Worm (Caenorhabditis elegans) whole organism, mixed stage, embryonic: ENCODE measurements around the gene nhl-1.

Experiments used
- M03D4.4 ChIP-seq: sonication (generic microtip); optimal IDR thresholded peaks from 2 replicates; lab custom pipeline; 2017; ENCODE audit warnings: mild to moderate bottlenecking, missing genetic modification characterization, missing compliant biosample characterization
- bed-3 ChIP-seq: fragments of 200-800 bp; sonication (Bioruptor generic); optimal IDR thresholded peaks from 3 replicates; lab custom pipeline; 2018; ENCODE audit warnings: mild to moderate bottlenecking, missing genetic modification characterization, moderate library complexity, missing compliant biosample characterization
- blmp-1 ChIP-seq: fragments of 150-350 bp; optimal IDR thresholded peaks from 2 replicates; lab custom pipeline; 2014; ENCODE audit warnings: missing biosample characterization, missing genetic modification characterization
- ceh-39 ChIP-seq: fragments of 150-350 bp; optimal IDR thresholded peaks from 2 replicates; lab custom pipeline; 2014; ENCODE audit warnings: missing biosample characterization, missing genetic modification characterization
- ceh-83 ChIP-seq: fragments of 200-800 bp; sonication (Bioruptor generic); optimal IDR thresholded peaks from 2 replicates; lab custom pipeline; 2018; ENCODE audit warnings: mild to moderate bottlenecking, missing genetic modification characterization, missing compliant biosample characterization
- ces-1 ChIP-seq: fragments of 150-350 bp; optimal IDR thresholded peaks from 2 replicates; lab custom pipeline; 2014; ENCODE audit warnings: missing biosample characterization, missing genetic modification reagents, missing genetic modification characterization
- cnd-1 ChIP-seq: fragments of 200-800 bp; sonication (Bioruptor generic); optimal IDR thresholded peaks from 2 replicates; lab custom pipeline; 2018; ENCODE audit warnings: mild to moderate bottlenecking, missing genetic modification characterization, missing compliant biosample characterization
- elt-1 ChIP-seq: sonication (generic microtip); optimal IDR thresholded peaks from 2 replicates; lab custom pipeline; 2017; ENCODE audit warnings: missing genetic modification characterization, mild to moderate bottlenecking, missing compliant biosample characterization, antibody characterized with exemption, moderate library complexity, borderline replicate concordance; ENCODE audit not compliant: insufficient read depth
- elt-3 ChIP-seq: fragments of 150-350 bp; optimal IDR thresholded peaks from 2 replicates; lab custom pipeline; 2014; ENCODE audit warnings: missing biosample characterization, missing genetic modification characterization
- flh-1 ChIP-seq: fragments of 200-800 bp; sonication (Bioruptor generic); optimal IDR thresholded peaks from 2 replicates; lab custom pipeline; 2018; ENCODE audit warnings: mild to moderate bottlenecking, missing genetic modification characterization, moderate library complexity, missing compliant biosample characterization
- ham-2 ChIP-seq: fragments of 200-800 bp; sonication (Bioruptor generic); optimal IDR thresholded peaks from 2 replicates; lab custom pipeline; 2018; ENCODE audit warnings: mild to moderate bottlenecking, missing genetic modification characterization, missing compliant biosample characterization
- hlh-1 ChIP-seq: fragments of 150-350 bp; optimal IDR thresholded peaks from 2 replicates; lab custom pipeline; 2014; ENCODE audit warnings: missing biosample characterization, missing genetic modification reagents, missing genetic modification characterization
- lin-13 ChIP-seq: fragments of 150-350 bp; optimal IDR thresholded peaks from 2 replicates; lab custom pipeline; 2014; ENCODE audit warnings: missing biosample characterization, missing genetic modification characterization
- lin-32 ChIP-seq: fragments of 200-800 bp; sonication (Bioruptor generic); optimal IDR thresholded peaks from 2 replicates; lab custom pipeline; 2018; ENCODE audit warnings: mild to moderate bottlenecking, missing genetic modification characterization, missing compliant biosample characterization
- lsy-2 ChIP-seq: fragments of 150-350 bp; optimal IDR thresholded peaks from 2 replicates; lab custom pipeline; 2014; ENCODE audit warnings: missing biosample characterization, missing genetic modification characterization
- mep-1 ChIP-seq: fragments of 150-350 bp; optimal IDR thresholded peaks from 2 replicates; lab custom pipeline; 2017; ENCODE audit warnings: missing biosample characterization, missing genetic modification reagents, missing genetic modification characterization, inconsistent platforms
- mls-2 ChIP-seq: sonication (generic microtip); optimal IDR thresholded peaks from 2 replicates; lab custom pipeline; 2016; ENCODE audit warnings: mild to moderate bottlenecking, missing genetic modification characterization, moderate library complexity, missing compliant biosample characterization
- nhr-12 ChIP-seq: fragments of 150-350 bp; optimal IDR thresholded peaks from 2 replicates; lab custom pipeline; 2014; ENCODE audit warnings: missing biosample characterization, missing genetic modification characterization
- nhr-2 ChIP-seq: fragments of 150-350 bp; optimal IDR thresholded peaks from 2 replicates; lab custom pipeline; 2014; ENCODE audit warnings: missing biosample characterization, missing genetic modification characterization
- nhr-237 ChIP-seq: fragments of 150-350 bp; optimal IDR thresholded peaks from 2 replicates; lab custom pipeline; 2014; ENCODE audit warnings: missing biosample characterization, missing genetic modification characterization
- nhr-28 ChIP-seq: fragments of 150-350 bp; optimal IDR thresholded peaks from 2 replicates; lab custom pipeline; 2014; ENCODE audit warnings: missing biosample characterization, missing genetic modification characterization
- nhr-76 ChIP-seq: sonication (generic microtip); optimal IDR thresholded peaks from 2 replicates; lab custom pipeline; 2017; ENCODE audit warnings: missing biosample characterization, missing genetic modification characterization
- pha-4 ChIP-seq: fragments of 150-350 bp; optimal IDR thresholded peaks from 2 replicates; lab custom pipeline; 2018; ENCODE audit warnings: missing biosample characterization, missing genetic modification reagents, missing genetic modification characterization
- sem-2 ChIP-seq: fragments of 200-800 bp; sonication (Bioruptor generic); optimal IDR thresholded peaks from 2 replicates; lab custom pipeline; 2018; ENCODE audit warnings: mild to moderate bottlenecking, missing genetic modification characterization, missing compliant biosample characterization
- snpc-4 ChIP-seq: fragments of 150-350 bp; optimal IDR thresholded peaks from 2 replicates; lab custom pipeline; 2014; ENCODE audit warnings: missing biosample characterization, missing genetic modification characterization
- sptf-1 ChIP-seq: sonication (generic microtip); optimal IDR thresholded peaks from 2 replicates; lab custom pipeline; 2017; ENCODE audit warnings: mild to moderate bottlenecking, missing genetic modification characterization, moderate library complexity, missing compliant biosample characterization
- tbx-8 ChIP-seq: fragments of 200-800 bp; sonication (Bioruptor generic); optimal IDR thresholded peaks from 2 replicates; lab custom pipeline; 2018; ENCODE audit warnings: mild to moderate bottlenecking, missing genetic modification characterization, moderate library complexity, missing compliant biosample characterization
- unc-120 ChIP-seq: sonication (generic microtip); optimal IDR thresholded peaks from 2 replicates; lab custom pipeline; 2017; ENCODE audit warnings: missing genetic modification characterization, missing compliant biosample characterization; ENCODE audit not compliant: poor library complexity, severe bottlenecking
- unc-39 ChIP-seq: fragments of 150-350 bp; optimal IDR thresholded peaks from 2 replicates; lab custom pipeline; 2014; ENCODE audit warnings: missing biosample characterization, missing genetic modification characterization
- unc-62 ChIP-seq: fragments of 150-350 bp; optimal IDR thresholded peaks from 2 replicates; lab custom pipeline; 2014; ENCODE audit warnings: missing biosample characterization, missing genetic modification reagents, missing genetic modification characterization
- ztf-11 ChIP-seq: fragments of 150-350 bp; optimal IDR thresholded peaks from 2 replicates; lab custom pipeline; 2014; ENCODE audit warnings: missing biosample characterization, missing genetic modification characterization

Gene nhl-1

DNA sequence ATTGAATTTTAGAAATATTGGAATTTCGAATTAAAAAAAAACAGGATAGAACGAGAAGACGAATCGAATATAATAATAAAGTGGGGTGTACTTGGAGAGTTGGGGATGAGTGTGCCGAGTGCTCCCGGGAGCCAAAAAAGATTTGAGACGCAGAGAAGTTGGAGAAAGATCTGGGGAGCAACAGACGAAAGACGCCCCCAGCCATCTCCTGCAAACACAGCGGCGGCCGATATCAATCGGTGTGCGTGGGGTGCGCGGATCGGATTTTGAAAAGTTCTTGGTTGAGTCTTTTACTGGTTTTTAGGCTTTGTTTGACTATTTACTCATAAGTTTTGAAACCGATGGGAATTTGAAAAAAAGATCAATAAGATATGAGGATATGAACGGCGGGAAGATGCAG is at the start of gene nhl-1:
Gene nhl-1, minus strand, starts transcription at position 101 of the 400 bp plus-strand sequence.
- no peak for TF ChIP-seq nhr-2 (tag; lab: Kevin White, UChicago)
- TF ChIP-seq nhr-12: no peak
- TF ChIP-seq cnd-1 (tag; lab: Kevin White, UChicago): no peak
- no peak for TF ChIP-seq ham-2
- no peak for TF ChIP-seq unc-62 (GFP tag; lab: Kevin White, UChicago)
- TF ChIP-seq hlh-1: no peak
- no peak for TF ChIP-seq ceh-39
- TF ChIP-seq mep-1 (tag; lab: Kevin White, UChicago): no peak
- TF ChIP-seq sem-2 (GFP tag; lab: Kevin White, UChicago): no peak
- TF ChIP-seq nhr-76 (tag; lab: Kevin White, UChicago): no peak
- TF ChIP-seq lin-32: no peak
- TF ChIP-seq lsy-2 (tag; lab: Kevin White, UChicago): no peak
- TF ChIP-seq sptf-1 (tag; lab: Kevin White, UChicago): no peak
- no peak for TF ChIP-seq unc-39 (tag; lab: Kevin White, UChicago)
- TF ChIP-seq ces-1 (GFP tag; lab: Kevin White, UChicago): no peak
- TF ChIP-seq pha-4 (tag; lab: Kevin White, UChicago): no peak
- TF ChIP-seq snpc-4 (tag; lab: Kevin White, UChicago): no peak
- TF ChIP-seq ceh-83 (GFP tag; lab: Kevin White, UChicago): no peak
- TF ChIP-seq, all 35 proteins: peak for 0

DNA sequence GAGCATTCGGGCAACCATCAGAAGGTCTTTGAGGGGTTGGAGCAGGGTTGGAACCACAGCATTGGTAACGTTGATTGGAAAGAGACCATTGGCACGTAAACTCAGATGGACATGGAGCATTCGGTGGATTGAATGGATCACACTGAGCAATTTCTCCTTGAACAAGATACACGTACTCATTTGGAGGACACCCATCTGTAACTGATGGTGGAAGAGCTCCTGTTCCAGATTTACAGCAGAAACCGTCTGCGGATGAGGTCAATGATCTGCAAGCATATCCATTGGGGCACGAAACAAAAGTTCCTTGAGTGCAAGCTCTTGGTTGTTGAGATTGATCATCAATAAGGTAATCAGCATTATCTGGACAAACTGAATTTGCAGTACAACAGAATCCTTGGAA is 48.3 kb upstream of the nhl-1 start:
- TF ChIP-seq ztf-11 (tag; lab: Kevin White, UChicago) (no peak), mls-2 (tag; lab: Kevin White, UChicago) (no peak), nhr-28 (tag; lab: Kevin White, UChicago) (no peak), unc-120 (no peak), bed-3 (GFP tag; lab: Kevin White, UChicago) (no peak), elt-3 (tag; lab: Kevin White, UChicago) (no peak), sem-2 (GFP tag; lab: Kevin White, UChicago) (no peak), ceh-83 (GFP tag; lab: Kevin White, UChicago) (no peak), ham-2 (no peak), tbx-8 (GFP tag; lab: Kevin White, UChicago) (no peak), blmp-1 (tag; lab: Kevin White, UChicago) (no peak), cnd-1 (tag; lab: Kevin White, UChicago) (no peak), flh-1 (GFP tag; lab: Kevin White, UChicago) (no peak)

DNA sequence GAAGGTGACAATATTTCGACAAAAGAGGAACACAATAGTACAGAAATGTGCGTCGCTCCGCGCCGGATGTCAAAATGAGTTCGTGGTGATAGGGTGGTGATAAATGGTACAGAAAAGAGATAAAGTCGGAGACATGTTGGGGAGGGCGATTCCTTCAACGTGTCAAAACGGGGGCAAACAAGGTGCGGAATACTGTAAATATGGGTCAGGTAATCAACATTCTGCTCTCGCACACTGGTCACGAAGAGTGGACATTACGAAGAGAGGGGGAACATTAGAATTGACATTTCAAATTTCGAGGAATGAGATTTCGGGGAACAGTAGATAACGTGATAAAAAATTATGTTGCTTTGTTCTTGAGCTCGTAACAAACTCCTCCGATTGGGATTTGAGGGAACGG is 45.9 kb upstream of the nhl-1 start, which contains the start of gene ZC84.6:
Gene ZC84.6, minus strand, starts transcription at position 101 of the 400 bp plus-strand sequence.
- TF ChIP-seq elt-1 (no peak), snpc-4 (tag; lab: Kevin White, UChicago) (no peak), nhr-76 (tag; lab: Kevin White, UChicago) (no peak), unc-62 (GFP tag; lab: Kevin White, UChicago) (no peak)

- TF ChIP-seq ceh-83 (GFP tag; lab: Kevin White, UChicago) (peak; percentile 8), cnd-1 (tag; lab: Kevin White, UChicago) (peak; percentile 35), nhr-2 (tag; lab: Kevin White, UChicago) (no peak), unc-120 (no peak), ces-1 (GFP tag; lab: Kevin White, UChicago) (peak; percentile 20), hlh-1 (peak; percentile 40), flh-1 (GFP tag; lab: Kevin White, UChicago) (no peak), pha-4 (tag; lab: Kevin White, UChicago) (no peak)
These were observed 37.4 kb upstream of the nhl-1 start, which contains the start of gene cls-3 for ce11 chrIII:9191091-9191490. TSS of gene cls-3 (minus strand) at chrIII:9191109.

- no peak for TF ChIP-seq lin-13
These were observed 32.0 kb upstream of the nhl-1 start, which contains the start of gene ZC84.7 for ce11 chrIII:9185722-9186121. TSS of gene ZC84.7 (plus strand) at chrIII:9186022.

DNA sequence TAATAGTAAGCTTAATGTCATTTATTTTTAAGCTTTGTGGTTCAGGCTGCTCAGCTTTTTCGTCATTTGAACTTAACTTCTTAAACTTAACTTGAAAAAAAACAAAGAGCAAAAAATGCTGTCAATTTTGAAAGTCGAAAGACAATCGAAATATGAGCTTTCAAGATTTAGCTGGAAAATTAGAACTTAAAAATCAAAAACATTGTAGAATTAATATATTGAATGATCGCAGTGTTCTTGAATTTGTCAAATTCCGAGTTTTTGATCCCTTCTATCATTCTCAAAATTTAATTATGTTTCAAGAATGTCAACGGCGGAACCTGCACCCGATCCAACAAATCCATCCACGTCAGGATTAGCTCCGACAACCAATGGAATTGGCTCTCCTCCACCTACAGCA is 27.5 kb upstream of the nhl-1 start, which contains the start of gene tax-4:
Gene tax-4, plus strand, starts transcription at position 301 of the 400 bp plus-strand sequence.
- TF ChIP-seq nhr-237 (tag; lab: Kevin White, UChicago) (no peak), ham-2 (no peak), nhr-28 (tag; lab: Kevin White, UChicago) (no peak), pha-4 (tag; lab: Kevin White, UChicago) (no peak), tbx-8 (GFP tag; lab: Kevin White, UChicago) (no peak), cnd-1 (tag; lab: Kevin White, UChicago) (no peak), ceh-39 (no peak), hlh-1 (no peak), lsy-2 (tag; lab: Kevin White, UChicago) (no peak), lin-32 (no peak), snpc-4 (tag; lab: Kevin White, UChicago) (no peak), flh-1 (GFP tag; lab: Kevin White, UChicago) (no peak), lin-13 (no peak), M03D4.4 (tag; lab: Kevin White, UChicago) (no peak)
